Worm (Caenorhabditis elegans): ENCODE measurements around the gene him-17.
"Not testable (repeated sequence)": the region's sequence is repeated elsewhere in the genome, so short reads cannot be mapped to it uniquely, and the experiment has no call there.

- not testable (repeated sequence) for TF ChIP-seq nhr-42 (GFP tag; IDR thresholded peaks at IDR 0.05); fkh-10 (GFP tag; optimal IDR thresholded peaks at IDR 0.05); unc-39 (tag; optimal IDR thresholded peaks at IDR 0.05)
Measured at ce11 chrV:13134786-13135185, 41.7 kb upstream of the him-17 start, which contains the start of gene clec-225.

Measured in whole organism, L4 larva.